In the genomic region with DNA sequence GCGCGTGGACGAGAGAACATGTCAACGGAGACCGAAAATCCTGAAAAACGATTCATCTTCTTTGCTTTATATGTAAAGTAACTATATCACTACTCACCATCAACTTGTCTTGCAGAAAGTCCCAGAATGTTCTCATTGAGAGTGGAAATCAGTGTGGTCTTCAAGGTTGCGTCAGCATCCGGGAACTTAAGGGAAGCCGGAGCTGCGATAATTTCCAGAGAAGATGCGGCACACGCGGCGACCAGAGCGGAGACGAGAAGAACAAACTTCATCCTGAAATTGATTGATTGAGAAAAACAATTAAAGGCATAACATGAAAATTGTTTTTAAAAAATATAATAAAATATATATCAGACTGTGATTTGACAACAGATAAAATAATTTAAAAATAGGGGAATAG, we compare ENCODE assay signal across 5 worm cellular contexts.
A peak's percentile ranks its signal among the peaks of the same experiment; 100 is the strongest.
TF ChIP-seq lines count a peak whose summit lies in the region.

A gene (minus strand): TSS at position 273 of the 400 bp plus-strand sequence.

TF ChIP-seq in whole organism, L1 larva, 84 proteins besides CTCF, POLR2A, EP300 and RAD21:
- TF ChIP-seq lin-39 (tag; optimal IDR thresholded peaks at IDR 0.05; lab: Kevin White, UChicago) (no peak), sox-4 (tag; optimal IDR thresholded peaks at IDR 0.05; lab: Kevin White, UChicago) (no peak), zag-1 (tag; optimal IDR thresholded peaks at IDR 0.05; lab: Kevin White, UChicago) (no peak), nhr-71 (tag; optimal IDR thresholded peaks at IDR 0.05; lab: Kevin White, UChicago) (peak; percentile 8), jun-1 (tag; optimal IDR thresholded peaks at IDR 0.05; lab: Kevin White, UChicago) (no peak), nhr-20 (tag; optimal IDR thresholded peaks at IDR 0.05; lab: Kevin White, UChicago) (no peak), nhr-90 (tag; optimal IDR thresholded peaks at IDR 0.05; lab: Kevin White, UChicago; ENCODE audit: poor library complexity) (peak; percentile 5), ceh-63 (GFP tag; optimal IDR thresholded peaks at IDR 0.05; lab: Kevin White, UChicago) (no peak), nhr-76 (tag; optimal IDR thresholded peaks at IDR 0.05; lab: Kevin White, UChicago) (no peak), egl-13 (tag; optimal IDR thresholded peaks at IDR 0.05; lab: Kevin White, UChicago) (no peak), xbp-1 (tag; optimal IDR thresholded peaks at IDR 0.05; lab: Kevin White, UChicago) (no peak), ces-1 (GFP tag; optimal IDR thresholded peaks at IDR 0.05; lab: Kevin White, UChicago) (no peak), unc-130 (tag; optimal IDR thresholded peaks at IDR 0.05; lab: Kevin White, UChicago) (no peak), nhr-28 (tag; optimal IDR thresholded peaks at IDR 0.05; lab: Kevin White, UChicago) (no peak), ztf-4 (tag; optimal IDR thresholded peaks at IDR 0.05; lab: Kevin White, UChicago) (no peak)

TF ChIP-seq in whole organism, L2 larva, 48 proteins besides CTCF, POLR2A, EP300 and RAD21:
- TF ChIP-seq unc-39 (tag; optimal IDR thresholded peaks at IDR 0.05; lab: Kevin White, UChicago) (no peak), nhr-129 (tag; optimal IDR thresholded peaks at IDR 0.05; lab: Kevin White, UChicago) (no peak), sem-4 (tag; optimal IDR thresholded peaks at IDR 0.05; lab: Kevin White, UChicago) (no peak), ztf-11 (tag; optimal IDR thresholded peaks at IDR 0.05; lab: Kevin White, UChicago) (no peak), ama-1 (optimal IDR thresholded peaks at IDR 0.05; lab: Kevin White, UChicago) (peak; percentile 51), egl-27 (tag; optimal IDR thresholded peaks at IDR 0.05; lab: Kevin White, UChicago) (no peak)
TF ChIP-seq in whole organism, L2 larva: peak in this region for 1.

TF ChIP-seq in whole organism, L3 larva, 47 proteins besides CTCF, POLR2A, EP300 and RAD21:
- TF ChIP-seq ama-1 (optimal IDR thresholded peaks at IDR 0.05; lab: Kevin White, UChicago) (peak; percentile 7), elt-2 (tag; optimal IDR thresholded peaks at IDR 0.05; lab: Kevin White, UChicago) (peak; percentile 1), nhr-11 (tag; optimal IDR thresholded peaks at IDR 0.05; lab: Kevin White, UChicago) (no peak), nhr-43 (tag; optimal IDR thresholded peaks at IDR 0.05; lab: Kevin White, UChicago; ENCODE audit: poor library complexity, severe bottlenecking) (peak; percentile 36)

TF ChIP-seq in whole organism, L4 larva, 104 proteins besides CTCF, POLR2A, EP300 and RAD21 (continues in another document):
- TF ChIP-seq pha-4 (GFP tag; IDR thresholded peaks at IDR 0.05; lab: Robert Waterston, UW) (0 out of 2 replicates have a peak, but pooled peaks have one; percentile 22), pha-4 (tag; optimal IDR thresholded peaks at IDR 0.05; lab: Kevin White, UChicago) (no peak), tra-1 (GFP tag; IDR thresholded peaks at IDR 0.05; lab: Robert Waterston, UW) (0 out of 2 replicates have a peak, but pooled peaks have one; percentile 38), nhr-237 (tag; optimal IDR thresholded peaks at IDR 0.05; lab: Kevin White, UChicago) (no peak), ceh-44 (GFP tag; IDR thresholded peaks at IDR 0.05; lab: Robert Waterston, UW) (no peak), nhr-77 (tag; optimal IDR thresholded peaks at IDR 0.05; lab: Kevin White, UChicago) (no peak), lin-39 (tag; optimal IDR thresholded peaks at IDR 0.05; lab: Kevin White, UChicago) (no peak), R02D3.7 (tag; optimal IDR thresholded peaks at IDR 0.05; lab: Kevin White, UChicago) (no peak), nhr-111 (GFP tag; optimal IDR thresholded peaks at IDR 0.05; lab: Kevin White, UChicago) (peak; percentile 9), ceh-32 (tag; optimal IDR thresholded peaks at IDR 0.05; lab: Kevin White, UChicago; ENCODE audit: poor library complexity) (no peak), daf-12 (tag; optimal IDR thresholded peaks at IDR 0.05; lab: Kevin White, UChicago) (no peak), nhr-76 (tag; optimal IDR thresholded peaks at IDR 0.05; lab: Kevin White, UChicago) (no peak), zip-2 (tag; optimal IDR thresholded peaks at IDR 0.05; lab: Kevin White, UChicago) (no peak), Y5F2A.4 (GFP tag; optimal IDR thresholded peaks at IDR 0.05; lab: Kevin White, UChicago) (no peak), Y75B8A.6 (GFP tag; IDR thresholded peaks at IDR 0.05; lab: Robert Waterston, UW) (no peak), sdz-12 (GFP tag; optimal IDR thresholded peaks at IDR 0.05; lab: Kevin White, UChicago) (no peak), ceh-82 (tag; optimal IDR thresholded peaks at IDR 0.05; lab: Kevin White, UChicago) (no peak), dmd-9 (GFP tag; IDR thresholded peaks at IDR 0.05; lab: Robert Waterston, UW) (no peak), Y48G9A.11 (GFP tag; IDR thresholded peaks at IDR 0.05; lab: Robert Waterston, UW) (no peak), madf-9 (GFP tag; conservative IDR thresholded peaks at IDR 0.05; lab: Robert Waterston, UW) (no peak), T26A8.4 (GFP tag; IDR thresholded peaks at IDR 0.05; lab: Robert Waterston, UW) (no peak), dpl-1 (GFP tag; optimal IDR thresholded peaks at IDR 0.05; lab: Kevin White, UChicago) (no peak), zfp-3 (GFP tag; conservative IDR thresholded peaks at IDR 0.05; lab: Robert Waterston, UW) (peak; percentile 76; the same call in 1 of the 2 replicates), ces-1 (GFP tag; optimal IDR thresholded peaks at IDR 0.05; lab: Kevin White, UChicago) (no peak), cey-2 (tag; optimal IDR thresholded peaks at IDR 0.05; lab: Kevin White, UChicago; ENCODE audit: borderline replicate concordance, insufficient read depth) (no peak), fkh-10 (GFP tag; optimal IDR thresholded peaks at IDR 0.05; lab: Kevin White, UChicago) (no peak), ceh-28 (tag; optimal IDR thresholded peaks at IDR 0.05; lab: Kevin White, UChicago) (no peak), mdl-1 (tag; optimal IDR thresholded peaks at IDR 0.05; lab: Kevin White, UChicago) (no peak), aha-1 (tag; lab: Kevin White, UChicago) (peak; percentile 26), ctbp-1 (GFP tag; IDR thresholded peaks at IDR 0.05; lab: Robert Waterston, UW) (0 out of 2 replicates have a peak, but pooled peaks have one; percentile 9), mxl-2 (GFP tag; conservative IDR thresholded peaks at IDR 0.05; lab: Robert Waterston, UW) (no peak), F10B5.3 (tag; optimal IDR thresholded peaks at IDR 0.05; lab: Kevin White, UChicago) (no peak), nhr-28 (tag; optimal IDR thresholded peaks at IDR 0.05; lab: Kevin White, UChicago) (no peak)

TF ChIP-seq in whole organism, young adult, 124 proteins besides CTCF, POLR2A, EP300 and RAD21 (continues in another document):
- 0 out of 2 replicates have a peak, but pooled peaks have one; percentile 6 for TF ChIP-seq Y95B8A.8 (GFP tag; IDR thresholded peaks at IDR 0.05; lab: Robert Waterston, UW)
- TF ChIP-seq ztf-6 (GFP tag; IDR thresholded peaks at IDR 0.05; lab: Robert Waterston, UW) = no peak
- no peak for TF ChIP-seq snpc-1.1 (tag; optimal IDR thresholded peaks at IDR 0.05; lab: Kevin White, UChicago; ENCODE audit: insufficient read depth)
- TF ChIP-seq rpc-1 (optimal IDR thresholded peaks at IDR 0.05; lab: Kevin White, UChicago) = no peak
- no peak for TF ChIP-seq rpc-1 (tag; optimal IDR thresholded peaks at IDR 0.05; lab: Kevin White, UChicago)
- no peak for TF ChIP-seq madf-6 (GFP tag; IDR thresholded peaks at IDR 0.05; lab: Robert Waterston, UW)
- no peak for TF ChIP-seq F55B11.4 (tag; optimal IDR thresholded peaks at IDR 0.05; lab: Kevin White, UChicago; ENCODE audit: borderline replicate concordance, insufficient read depth)
- TF ChIP-seq B0336.3 (GFP tag; IDR thresholded peaks at IDR 0.05; lab: Robert Waterston, UW) = peak; percentile 35; the same call in 1 of the 2 replicates
- no peak for TF ChIP-seq B0035.1 (tag; optimal IDR thresholded peaks at IDR 0.05; lab: Kevin White, UChicago)
- TF ChIP-seq ztf-18 (tag; optimal IDR thresholded peaks at IDR 0.05; lab: Kevin White, UChicago) = no peak
- TF ChIP-seq let-607 (tag; optimal IDR thresholded peaks at IDR 0.05; lab: Kevin White, UChicago) = peak in 1 of 2 experiments; percentile 16
- TF ChIP-seq Y53G8AR.9 (GFP tag; conservative IDR thresholded peaks at IDR 0.05; lab: Robert Waterston, UW) = peak; percentile 52; the same call in 1 of the 2 replicates
- TF ChIP-seq cebp-1 (GFP tag; IDR thresholded peaks at IDR 0.05; lab: Robert Waterston, UW) = no peak
- TF ChIP-seq cebp-1 (tag; optimal IDR thresholded peaks at IDR 0.05; lab: Kevin White, UChicago) = peak; percentile 13
- peak; percentile 11 for TF ChIP-seq repo-1 (tag; optimal IDR thresholded peaks at IDR 0.05; lab: Kevin White, UChicago)
- no peak for TF ChIP-seq attf-6 (GFP tag; IDR thresholded peaks at IDR 0.05; lab: Robert Waterston, UW)
- no peak for TF ChIP-seq mel-28 (tag; optimal IDR thresholded peaks at IDR 0.05; lab: Kevin White, UChicago; ENCODE audit: borderline replicate concordance)
- TF ChIP-seq ets-4 (GFP tag; optimal IDR thresholded peaks at IDR 0.05; lab: Kevin White, UChicago) = no peak
- no peak for TF ChIP-seq sptf-2 (GFP tag; optimal IDR thresholded peaks at IDR 0.05; lab: Kevin White, UChicago)
- no peak for TF ChIP-seq nfyb-1 (GFP tag; IDR thresholded peaks at IDR 0.05; lab: Robert Waterston, UW)
- peak; percentile 33; the same call in 1 of the 2 replicates for TF ChIP-seq mcd-1 (GFP tag; IDR thresholded peaks at IDR 0.05; lab: Robert Waterston, UW)
- TF ChIP-seq madf-10 (tag; optimal IDR thresholded peaks at IDR 0.05; lab: Kevin White, UChicago) = no peak
- no peak for TF ChIP-seq F39B2.1 (GFP tag; IDR thresholded peaks at IDR 0.05; lab: Robert Waterston, UW)
- TF ChIP-seq F37B4.10 (GFP tag; IDR thresholded peaks at IDR 0.05; lab: Robert Waterston, UW) = no peak
- no peak for TF ChIP-seq snpc-4 (GFP tag; optimal IDR thresholded peaks at IDR 0.05; lab: Kevin White, UChicago)
- peak in 1 of 4 experiments; percentile 8 for TF ChIP-seq snpc-4 (tag; optimal IDR thresholded peaks at IDR 0.05; lab: Kevin White, UChicago)
- TF ChIP-seq nfya-2 (GFP tag; IDR thresholded peaks at IDR 0.05; lab: Robert Waterston, UW) = no peak
- TF ChIP-seq lin-35 (GFP tag; optimal IDR thresholded peaks at IDR 0.05; lab: Kevin White, UChicago) = no peak
- TF ChIP-seq zim-3 (tag; optimal IDR thresholded peaks at IDR 0.05; lab: Kevin White, UChicago) = peak; percentile 25
- no peak for TF ChIP-seq pbrm-1 (GFP tag; IDR thresholded peaks at IDR 0.05; lab: Robert Waterston, UW)
- no peak for TF ChIP-seq him-1 (tag; optimal IDR thresholded peaks at IDR 0.05; lab: Kevin White, UChicago)
- TF ChIP-seq hsf-1 (GFP tag; IDR thresholded peaks at IDR 0.05; lab: Robert Waterston, UW) = no peak
- TF ChIP-seq egl-44 (GFP tag; IDR thresholded peaks at IDR 0.05; lab: Robert Waterston, UW) = 0 out of 2 replicates have a peak, but pooled peaks have one; percentile 19
- TF ChIP-seq akir-1 (GFP tag; optimal IDR thresholded peaks at IDR 0.05; lab: Kevin White, UChicago) = no peak
- TF ChIP-seq Y56A3A.18 (GFP tag; IDR thresholded peaks at IDR 0.05; lab: Robert Waterston, UW) = peak; percentile 25; the same call in 1 of the 2 replicates
- TF ChIP-seq chd-7 (tag; optimal IDR thresholded peaks at IDR 0.05; lab: Kevin White, UChicago) = peak; percentile 55
